Worm (Caenorhabditis elegans): ENCODE data around the gene F59F5.4.

DNA sequence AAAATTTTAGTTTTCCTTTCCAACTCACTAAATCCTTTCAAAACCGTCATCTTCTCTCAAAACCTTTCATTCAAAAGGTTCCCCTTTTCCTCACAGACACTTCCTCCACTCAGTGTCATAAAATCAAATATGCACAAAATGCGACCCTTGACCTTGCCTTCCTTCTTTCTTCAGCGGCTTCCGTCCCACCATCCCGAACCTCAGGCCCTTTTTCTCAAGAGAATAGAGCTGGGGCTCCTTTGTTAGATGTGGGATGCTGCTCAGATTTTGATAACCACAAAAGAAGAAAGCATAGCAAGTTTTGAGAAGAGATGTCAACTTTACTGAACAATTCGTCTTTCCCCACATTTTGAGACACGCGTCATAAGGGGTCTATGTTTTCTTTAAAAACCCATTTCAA, 48.0 kb downstream of the F59F5.4 start:
- TF ChIP-seq hmbx-1 (tag; optimal IDR thresholded peaks at IDR 0.05) (no peak), ama-1 (optimal IDR thresholded peaks at IDR 0.05) (peak; percentile 40), flt-1 (GFP tag; IDR thresholded peaks at IDR 0.05) (no peak), tra-4 (tag; optimal IDR thresholded peaks at IDR 0.05) (no peak), aly-1 (tag; optimal IDR thresholded peaks at IDR 0.05) (no peak), hnd-1 (tag; optimal IDR thresholded peaks at IDR 0.05) (no peak), ets-7 (tag; optimal IDR thresholded peaks at IDR 0.05) (no peak), tbx-11 (GFP tag; IDR thresholded peaks at IDR 0.05) (no peak), ceh-36 (tag; optimal IDR thresholded peaks at IDR 0.05) (no peak), hmg-4 (GFP tag; optimal IDR thresholded peaks at IDR 0.05) (no peak)
